Worm (Caenorhabditis elegans): ENCODE results near the gene rpap-2.

rpap-2 gene

DNA sequence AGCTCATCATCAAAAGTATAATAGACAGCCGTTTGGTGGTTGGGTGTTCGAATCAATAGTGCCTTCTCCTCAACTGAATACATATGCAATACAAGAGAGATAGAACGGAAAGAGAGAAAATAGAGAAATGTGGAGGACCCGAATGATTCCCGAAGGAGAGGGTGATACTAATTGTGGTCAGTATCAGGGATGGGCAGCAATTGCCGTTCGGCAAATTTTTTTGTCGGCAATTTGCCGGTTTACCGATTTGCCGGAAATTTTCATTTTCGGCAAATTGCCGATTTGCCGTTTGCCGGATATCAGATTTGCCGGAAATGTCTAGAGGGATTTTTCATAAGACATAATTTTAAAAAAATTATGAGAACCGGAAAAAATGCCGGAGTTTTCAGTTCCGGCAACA is 44.5 kb downstream of the rpap-2 start, which contains the start of gene F59B2.9:
Gene F59B2.9 (minus strand): TSS at position 101 of the 400 bp plus-strand sequence.
- TF ChIP-seq lin-38 (GFP tag; IDR thresholded peaks at IDR 0.05), result no peak
- TF ChIP-seq fkh-10 (GFP tag; optimal IDR thresholded peaks at IDR 0.05), result no peak
- TF ChIP-seq hif-1 (tag; optimal IDR thresholded peaks at IDR 0.05), result no peak
- no peak for TF ChIP-seq lir-3 (tag; optimal IDR thresholded peaks at IDR 0.05)
- no peak for TF ChIP-seq T20F7.1 (GFP tag; optimal IDR thresholded peaks at IDR 0.05)
- TF ChIP-seq nhr-42 (GFP tag; IDR thresholded peaks at IDR 0.05), result no peak
- no peak for TF ChIP-seq ceh-44 (GFP tag; IDR thresholded peaks at IDR 0.05)
- no peak for TF ChIP-seq php-3 (GFP tag; IDR thresholded peaks at IDR 0.05)
- TF ChIP-seq pqm-1 (tag; optimal IDR thresholded peaks at IDR 0.05), result no peak
- TF ChIP-seq aly-2 (tag; optimal IDR thresholded peaks at IDR 0.05), result no peak
- TF ChIP-seq aha-1 (tag), result no peak

DNA sequence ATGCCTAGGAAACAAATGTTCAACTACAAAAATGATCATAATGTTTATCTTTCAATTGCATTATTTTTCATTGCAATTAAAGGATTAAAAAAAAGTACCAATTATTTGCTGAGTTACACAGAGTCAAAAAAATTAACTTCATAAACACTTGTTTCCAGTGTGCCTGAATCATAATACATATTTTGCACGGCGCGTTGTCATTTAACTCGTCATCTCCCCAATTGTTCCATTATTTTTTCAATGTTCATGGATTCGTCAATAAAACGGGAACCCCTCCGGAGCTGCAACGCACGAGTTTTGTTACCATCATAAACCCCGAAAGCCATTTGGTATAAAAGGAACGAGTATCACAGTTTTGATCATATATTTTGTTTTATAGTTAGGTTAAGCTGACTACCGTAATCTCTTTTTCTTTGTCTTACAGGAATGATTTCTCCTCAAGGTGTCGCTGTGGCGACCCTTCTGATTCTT is 49.4 kb downstream of the rpap-2 start, which contains the start of gene F59B2.12:
Gene F59B2.12 (plus strand): TSS at position 421 of the 471 bp plus-strand sequence.
- TF ChIP-seq nhr-76 (tag; optimal IDR thresholded peaks at IDR 0.05) (no peak), daf-8 (GFP tag; IDR thresholded peaks at IDR 0.05) (no peak), set-16 (GFP tag; IDR thresholded peaks at IDR 0.05) (no peak), lim-7 (GFP tag; IDR thresholded peaks at IDR 0.05) (no peak), unc-62 (GFP tag; optimal IDR thresholded peaks at IDR 0.05 in 1 of 2) (peak in 1 of 2 experiments; percentile 90), unc-62 (tag; optimal IDR thresholded peaks at IDR 0.05) (no peak), hmg-1.1 (GFP tag; IDR thresholded peaks at IDR 0.05) (no peak), nhr-102 (tag; optimal IDR thresholded peaks at IDR 0.05) (no peak), lsy-2 (tag; optimal IDR thresholded peaks at IDR 0.05) (no peak)
